Worm (Caenorhabditis elegans) whole organism, L4 larva: ENCODE results near the gene B0303.16.

Experiments
- F37D6.2 ChIP-seq: sonication (generic microtip); optimal IDR thresholded peaks from 2 replicates; lab custom pipeline; 2016; ENCODE audit warnings: mild to moderate bottlenecking, missing genetic modification characterization, missing compliant biosample characterization
- Y105C5A.15 ChIP-seq: fragments of 200-800 bp; sonication (Bioruptor generic); IDR thresholded peaks from 2 replicates; pipeline ENCODE4 v1.3.6; 2022; ENCODE audit warnings: missing genetic modification characterization, missing compliant biosample characterization
- Y48G9A.11 ChIP-seq: fragments of 200-800 bp; sonication (Bioruptor generic); IDR thresholded peaks from 2 replicates; pipeline ENCODE4 v1.3.6; 2022; ENCODE audit warnings: missing genetic modification reagents, missing genetic modification characterization, missing compliant biosample characterization
- ZK546.5 ChIP-seq, 2 experiments: sonication (generic microtip); optimal IDR thresholded peaks; 2 replicates each; lab custom pipeline; 2017; ENCODE audit warnings: missing biosample characterization in 2 of 2, missing genetic modification characterization in 2 of 2
- aha-1 ChIP-seq: fragments of 150-350 bp; peaks from one replicate; lab custom pipeline; 2014; ENCODE audit warnings: missing biosample characterization, missing genetic modification characterization
- ama-1 ChIP-seq: fragments of 150-350 bp; optimal IDR thresholded peaks from 2 replicates; lab custom pipeline; 2014; ENCODE audit warnings: inconsistent platforms, mixed read lengths
- attf-4 ChIP-seq: sonication (generic microtip); optimal IDR thresholded peaks from 3 replicates; lab custom pipeline; 2017; ENCODE audit warnings: missing biosample characterization, missing genetic modification characterization
- ceh-20 ChIP-seq: fragments of 200-800 bp; sonication (Bioruptor generic); IDR thresholded peaks from 2 replicates; pipeline ENCODE4 v1.3.6; 2022; ENCODE audit warnings: missing genetic modification reagents, missing genetic modification characterization, missing compliant biosample characterization
- cey-2 ChIP-seq: sonication (generic microtip); optimal IDR thresholded peaks from 3 replicates; lab custom pipeline; 2017; ENCODE audit warnings: missing genetic modification characterization, mild to moderate bottlenecking, missing compliant biosample characterization, antibody characterized with exemption, borderline replicate concordance; ENCODE audit not compliant: insufficient read depth
- ctbp-1 ChIP-seq: fragments of 200-800 bp; sonication (Bioruptor generic); IDR thresholded peaks from 2 replicates; pipeline ENCODE4 v1.3.6; 2022; ENCODE audit warnings: missing genetic modification reagents, missing genetic modification characterization, missing compliant biosample characterization
- daf-16 ChIP-seq, 3 experiments: sonication (generic microtip); optimal IDR thresholded peaks; 2 replicates each; lab custom pipeline; 2016 to 2017; ENCODE audit warnings: missing genetic modification characterization in 3 of 3, missing genetic modification reagents in 3 of 3, mild to moderate bottlenecking in 2 of 3, missing compliant biosample characterization in 2 of 3, missing biosample characterization in 1 of 3, moderate library complexity in 1 of 3
- dmd-6 ChIP-seq: fragments of 200-800 bp; sonication (Bioruptor generic); IDR thresholded peaks from 2 replicates; pipeline ENCODE4 v1.3.6; 2022; ENCODE audit warnings: missing genetic modification reagents, missing genetic modification characterization, missing compliant biosample characterization
- dpl-1 ChIP-seq: fragments of 150-350 bp; optimal IDR thresholded peaks from 2 replicates; lab custom pipeline; 2014; ENCODE audit warnings: missing biosample characterization, missing genetic modification reagents, missing genetic modification characterization
- dve-1 ChIP-seq: sonication (generic microtip); optimal IDR thresholded peaks from 2 replicates; lab custom pipeline; 2017; ENCODE audit warnings: antibody characterized with exemption, mild to moderate bottlenecking, missing genetic modification characterization, missing compliant biosample characterization; ENCODE audit not compliant: insufficient read depth
- fkh-10 ChIP-seq: fragments of 150-350 bp; optimal IDR thresholded peaks from 2 replicates; lab custom pipeline; 2014; ENCODE audit warnings: missing biosample characterization, missing genetic modification reagents, missing genetic modification characterization
- fos-1 ChIP-seq: fragments of 150-350 bp; optimal IDR thresholded peaks from 2 replicates; lab custom pipeline; 2014; ENCODE audit warnings: missing biosample characterization, missing genetic modification characterization
- gei-8 ChIP-seq: fragments of 200-800 bp; sonication (Bioruptor generic); optimal IDR thresholded peaks from 2 replicates; lab custom pipeline; 2018; ENCODE audit warnings: mild to moderate bottlenecking, missing genetic modification characterization, missing compliant biosample characterization
- hif-1 ChIP-seq, 2 experiments: sonication (generic microtip); optimal IDR thresholded peaks; 2 replicates each; lab custom pipeline; 2016 to 2017; ENCODE audit warnings: missing compliant biosample characterization in 2 of 2, missing genetic modification characterization in 2 of 2, missing genetic modification reagents in 2 of 2, missing genotype in 2 of 2, mild to moderate bottlenecking in 1 of 2
- hlh-11 ChIP-seq: fragments of 200-800 bp; sonication (Bioruptor generic); optimal IDR thresholded peaks from 2 replicates; lab custom pipeline; 2018; ENCODE audit warnings: mild to moderate bottlenecking, missing genetic modification characterization, missing compliant biosample characterization
- hmg-1.1 ChIP-seq: fragments of 200-800 bp; sonication (Bioruptor generic); IDR thresholded peaks from 2 replicates; pipeline ENCODE4 v1.3.6; 2022; ENCODE audit warnings: missing genetic modification reagents, missing genetic modification characterization, missing compliant biosample characterization
- lsy-2 ChIP-seq, 2 experiments: fragments of 150-350 bp in 1 of 2; sonication (generic microtip) in 1 of 2; optimal IDR thresholded peaks; 2 replicates each; lab custom pipeline; 2014 to 2017; ENCODE audit warnings: missing biosample characterization in 2 of 2, missing genetic modification characterization in 2 of 2
- madf-9 ChIP-seq: fragments of 200-800 bp; sonication (Bioruptor generic); conservative IDR thresholded peaks from 2 replicates; pipeline ENCODE4 v1.3.6; 2022; ENCODE audit warnings: missing genetic modification reagents, missing genetic modification characterization, missing compliant biosample characterization
- mdl-1 ChIP-seq, 2 experiments: fragments of 150-350 bp in 1 of 2; sonication (generic microtip) in 1 of 2; optimal IDR thresholded peaks; 2 replicates each; lab custom pipeline; 2014 to 2017; ENCODE audit warnings: missing biosample characterization in 2 of 2, missing genetic modification characterization in 2 of 2
- nhr-237 ChIP-seq: sonication (generic microtip); optimal IDR thresholded peaks from 2 replicates; lab custom pipeline; 2017; ENCODE audit warnings: missing biosample characterization, missing genetic modification characterization
- nhr-28 ChIP-seq: fragments of 150-350 bp; optimal IDR thresholded peaks from 2 replicates; lab custom pipeline; 2014; ENCODE audit warnings: missing biosample characterization, missing genetic modification characterization
- nhr-48 ChIP-seq: sonication (generic microtip); optimal IDR thresholded peaks from 2 replicates; lab custom pipeline; 2016; ENCODE audit warnings: mild to moderate bottlenecking, missing genetic modification characterization, missing compliant biosample characterization
- nhr-6 ChIP-seq: fragments of 150-350 bp; optimal IDR thresholded peaks from 2 replicates; lab custom pipeline; 2014; ENCODE audit warnings: missing biosample characterization, missing genetic modification characterization
- pha-4 ChIP-seq, 2 experiments: fragments of 150-350 bp in 1 of 2; fragments of 200-800 bp in 1 of 2; sonication (Bioruptor generic) in 1 of 2; IDR thresholded peaks in 1 of 2; optimal IDR thresholded peaks in 1 of 2; 2 replicates each; pipeline versions ENCODE4 v1.3.6 to Lab custom; 2014 to 2022; ENCODE audit warnings: missing genetic modification characterization in 2 of 2, missing genetic modification reagents in 2 of 2, missing biosample characterization in 1 of 2, missing compliant biosample characterization in 1 of 2
- php-3 ChIP-seq: fragments of 200-800 bp; sonication (Bioruptor generic); IDR thresholded peaks from 2 replicates; pipeline ENCODE4 v1.3.6; 2022; ENCODE audit warnings: missing genetic modification reagents, missing genetic modification characterization, missing compliant biosample characterization
- pqm-1 ChIP-seq: sonication (generic microtip); optimal IDR thresholded peaks from 2 replicates; lab custom pipeline; 2017; ENCODE audit warnings: missing biosample characterization, missing genetic modification characterization
- saeg-2 ChIP-seq: fragments of 200-800 bp; sonication (Bioruptor generic); IDR thresholded peaks from 2 replicates; pipeline ENCODE4 v1.3.6; 2022; ENCODE audit warnings: missing genetic modification reagents, missing genetic modification characterization, missing compliant biosample characterization
- unc-62 ChIP-seq, 3 experiments: fragments of 150-350 bp in 1 of 3; sonication (generic microtip); optimal IDR thresholded peaks in 2 of 3; peaks in 1 of 3; 1 replicate in 1 of 3; 2 replicates in 2 of 3; lab custom pipeline; 2014 to 2017; ENCODE audit warnings: missing biosample characterization in 3 of 3, missing genetic modification characterization in 3 of 3, missing genetic modification reagents in 3 of 3, missing genotype in 1 of 3
- zfp-2 ChIP-seq: sonication (generic microtip); optimal IDR thresholded peaks from 2 replicates; lab custom pipeline; 2016; ENCODE audit warnings: mild to moderate bottlenecking, missing genetic modification characterization, missing compliant biosample characterization
- zip-11 ChIP-seq: fragments of 200-800 bp; sonication (Bioruptor generic); IDR thresholded peaks from 2 replicates; pipeline ENCODE4 v1.3.6; 2022; ENCODE audit warnings: missing genetic modification characterization, missing compliant biosample characterization
- ztf-7 ChIP-seq: fragments of 150-350 bp; optimal IDR thresholded peaks from 2 replicates; lab custom pipeline; 2014; ENCODE audit warnings: missing biosample characterization, missing genetic modification characterization

The B0303.16 gene

ce11 chrIII:8741276-8741860 is 36.5 kb downstream of the B0303.16 start, which contains the start of gene pdhk-2 (continued):
- TF ChIP-seq F37D6.2: peak; percentile 88
- peak; percentile 46 to 87 for TF ChIP-seq hif-1 (tag; optimal IDR thresholded peaks at IDR 0.05; lab: Kevin White, UChicago)
- TF ChIP-seq daf-16 (GFP tag; optimal IDR thresholded peaks at IDR 0.05; lab: Kevin White, UChicago): peak in 1 of 2 experiments; percentile 74
- peak; percentile 68 for TF ChIP-seq daf-16 (tag; optimal IDR thresholded peaks at IDR 0.05; lab: Kevin White, UChicago)
- peak; percentile 72 for TF ChIP-seq madf-9
- TF ChIP-seq ztf-7 (tag; lab: Kevin White, UChicago): peak; percentile 78
- TF ChIP-seq, all 104 proteins: peak for 64

ce11 chrIII:8741955-8742354 is 37.1 kb downstream of the B0303.16 start:
- TF ChIP-seq aha-1 (tag; lab: Kevin White, UChicago) (peak; percentile 80), zip-11 (GFP tag; lab: Robert Waterston, UW) (no peak), fos-1 (no peak)

- TF ChIP-seq unc-62 (GFP tag; optimal IDR thresholded peaks at IDR 0.05 in 1 of 2; lab: Kevin White, UChicago): peak in 1 of 2 experiments; percentile 26
- no peak for TF ChIP-seq unc-62 (tag; optimal IDR thresholded peaks at IDR 0.05; lab: Kevin White, UChicago)
- TF ChIP-seq nhr-237: no peak
- TF ChIP-seq saeg-2: no peak
- TF ChIP-seq Y48G9A.11 (GFP tag; lab: Robert Waterston, UW): no peak
- no peak for TF ChIP-seq dpl-1 (GFP tag; lab: Kevin White, UChicago)
Measured at ce11 chrIII:8742584-8742983, 37.7 kb downstream of the B0303.16 start.

- TF ChIP-seq hmg-1.1 (GFP tag; lab: Robert Waterston, UW) (no peak), Y105C5A.15 (GFP tag; lab: Robert Waterston, UW) (no peak), attf-4 (no peak), zip-11 (GFP tag; lab: Robert Waterston, UW) (no peak), cey-2 (tag; lab: Kevin White, UChicago) (no peak), ceh-20 (GFP tag; lab: Robert Waterston, UW) (no peak), fkh-10 (GFP tag; lab: Kevin White, UChicago) (peak; percentile 45)
- TF ChIP-seq, all 104 proteins: peak for 1
Measured at ce11 chrIII:8743796-8744404, 39.0 kb downstream of the B0303.16 start, which contains the start of gene ZK370.6. Gene ZK370.6, minus strand, starts transcription at chrIII:8743846.

- TF ChIP-seq daf-16 (GFP tag; optimal IDR thresholded peaks at IDR 0.05; lab: Kevin White, UChicago): no peak
- TF ChIP-seq daf-16 (tag; optimal IDR thresholded peaks at IDR 0.05; lab: Kevin White, UChicago): no peak
- TF ChIP-seq fkh-10 (GFP tag; lab: Kevin White, UChicago): peak; percentile 76
- TF ChIP-seq ctbp-1 (GFP tag; lab: Robert Waterston, UW): no peak
Measured at ce11 chrIII:8744765-8745164, 39.9 kb downstream of the B0303.16 start.

- TF ChIP-seq unc-62 (GFP tag; optimal IDR thresholded peaks at IDR 0.05 in 1 of 2; lab: Kevin White, UChicago): peak in 1 of 2 experiments; percentile 95
- TF ChIP-seq unc-62 (tag; optimal IDR thresholded peaks at IDR 0.05; lab: Kevin White, UChicago): no peak
- no peak for TF ChIP-seq daf-16 (GFP tag; optimal IDR thresholded peaks at IDR 0.05; lab: Kevin White, UChicago)
- no peak for TF ChIP-seq daf-16 (tag; optimal IDR thresholded peaks at IDR 0.05; lab: Kevin White, UChicago)
Measured at ce11 chrIII:8745214-8745613, 40.3 kb downstream of the B0303.16 start.

ce11 chrIII:8748620-8749019 is 43.8 kb downstream of the B0303.16 start:
- TF ChIP-seq pqm-1: peak; percentile 92
- TF ChIP-seq dve-1 (tag; lab: Kevin White, UChicago): peak; percentile 83
- TF ChIP-seq mdl-1 (tag; optimal IDR thresholded peaks at IDR 0.05; lab: Kevin White, UChicago): peak in 1 of 2 experiments; percentile 43
- no peak for TF ChIP-seq gei-8 (GFP tag; lab: Kevin White, UChicago)
- no peak for TF ChIP-seq daf-16 (GFP tag; optimal IDR thresholded peaks at IDR 0.05; lab: Kevin White, UChicago)
- TF ChIP-seq daf-16 (tag; optimal IDR thresholded peaks at IDR 0.05; lab: Kevin White, UChicago): peak; percentile 67
- TF ChIP-seq nhr-48: peak; percentile 24
- TF ChIP-seq php-3 (GFP tag; lab: Robert Waterston, UW): peak; percentile 93
- TF ChIP-seq hlh-11 (tag; lab: Kevin White, UChicago): peak; percentile 78
- TF ChIP-seq dmd-6 (GFP tag; lab: Robert Waterston, UW): peak; percentile 71
- no peak for TF ChIP-seq hif-1 (tag; optimal IDR thresholded peaks at IDR 0.05; lab: Kevin White, UChicago)
- TF ChIP-seq lsy-2 (tag; optimal IDR thresholded peaks at IDR 0.05; lab: Kevin White, UChicago): peak in 1 of 2 experiments; percentile 29
- TF ChIP-seq nhr-28: peak; percentile 70
- peak; percentile 11 for TF ChIP-seq nhr-6 (tag; lab: Kevin White, UChicago)
- no peak for TF ChIP-seq ama-1 (lab: Kevin White, UChicago)
- TF ChIP-seq ZK546.5 (tag; optimal IDR thresholded peaks at IDR 0.05; lab: Kevin White, UChicago): no peak
- no peak for TF ChIP-seq zfp-2 (tag; lab: Kevin White, UChicago)
- TF ChIP-seq pha-4 (GFP tag; IDR thresholded peaks at IDR 0.05; lab: Robert Waterston, UW): no peak
- no peak for TF ChIP-seq pha-4 (tag; optimal IDR thresholded peaks at IDR 0.05; lab: Kevin White, UChicago)
